Worm (Caenorhabditis elegans) whole organism, L4 larva: ENCODE measurements around the gene C13A2.3.
"Not testable (repeated sequence)": the region's sequence is repeated elsewhere in the genome, so short reads cannot be mapped to it uniquely, and the experiment has no call there.

Experiments used
- ceh-28 ChIP-seq: fragments of 150-350 bp; optimal IDR thresholded peaks from 2 replicates; lab custom pipeline; 2014; ENCODE audit warnings: missing biosample characterization, missing genetic modification reagents, missing genetic modification characterization
- daf-12 ChIP-seq: fragments of 150-350 bp; optimal IDR thresholded peaks from 2 replicates; lab custom pipeline; 2014; ENCODE audit warnings: missing biosample characterization, missing genetic modification reagents, missing genetic modification characterization
- fkh-10 ChIP-seq: fragments of 150-350 bp; optimal IDR thresholded peaks from 2 replicates; lab custom pipeline; 2014; ENCODE audit warnings: missing biosample characterization, missing genetic modification reagents, missing genetic modification characterization
- lsy-2 ChIP-seq, 2 experiments: fragments of 150-350 bp in 1 of 2; sonication (generic microtip) in 1 of 2; optimal IDR thresholded peaks; 2 replicates each; lab custom pipeline; 2014 to 2017; ENCODE audit warnings: missing biosample characterization in 2 of 2, missing genetic modification characterization in 2 of 2
- nhr-10 ChIP-seq: fragments of 150-350 bp; optimal IDR thresholded peaks from 2 replicates; lab custom pipeline; 2014; ENCODE audit warnings: missing biosample characterization, missing genetic modification characterization
- nhr-237 ChIP-seq: sonication (generic microtip); optimal IDR thresholded peaks from 2 replicates; lab custom pipeline; 2017; ENCODE audit warnings: missing biosample characterization, missing genetic modification characterization
- rbr-2 ChIP-seq: sonication (generic microtip); optimal IDR thresholded peaks from 2 replicates; lab custom pipeline; 2016; ENCODE audit warnings: missing genotype, missing genetic modification characterization, missing compliant biosample characterization
- snpc-4 ChIP-seq: fragments of 150-350 bp; optimal IDR thresholded peaks from 2 replicates; lab custom pipeline; 2014; ENCODE audit warnings: missing biosample characterization, missing genetic modification characterization
- zfp-3 ChIP-seq: fragments of 200-800 bp; sonication (Bioruptor generic); conservative IDR thresholded peaks from 2 replicates; pipeline ENCODE4 v1.3.6; 2022; ENCODE audit warnings: missing genetic modification reagents, missing genetic modification characterization, missing compliant biosample characterization
- ztf-7 ChIP-seq: fragments of 150-350 bp; optimal IDR thresholded peaks from 2 replicates; lab custom pipeline; 2014; ENCODE audit warnings: missing biosample characterization, missing genetic modification characterization

ce11 chrV:7304506-7304905 lies 22.4 kb downstream of the C13A2.3 start, which contains the start of gene F07G11.2:
- not testable (repeated sequence) for TF ChIP-seq zfp-3 (GFP tag; lab: Robert Waterston, UW); nhr-10 (tag; lab: Kevin White, UChicago); snpc-4 (tag; lab: Kevin White, UChicago); ceh-28 (tag; lab: Kevin White, UChicago); ztf-7 (tag; lab: Kevin White, UChicago); rbr-2 (tag; lab: Kevin White, UChicago); lsy-2 (tag; optimal IDR thresholded peaks at IDR 0.05; lab: Kevin White, UChicago); daf-12 (tag; lab: Kevin White, UChicago); fkh-10 (GFP tag; lab: Kevin White, UChicago); nhr-237 (tag; lab: Kevin White, UChicago)
